Fruit fly (Drosophila melanogaster) whole organism, pupa: Measurements from ENCODE around the gene BBS8.

Experiments
- CG15710 ChIP-seq: fragments of 200-800 bp; sonication (Bioruptor generic); optimal IDR thresholded peaks from 2 replicates; lab custom pipeline; 2018; ENCODE audit warnings: missing biosample characterization, mild to moderate bottlenecking, missing genetic modification characterization, moderate library complexity
- CG8159 ChIP-seq: fragments of 200-800 bp; sonication (Bioruptor generic); optimal IDR thresholded peaks from 3 replicates; lab custom pipeline; 2018; ENCODE audit warnings: missing biosample characterization, mild to moderate bottlenecking, missing genetic modification characterization, moderate library complexity
- Snoo ChIP-seq: fragments of 200-800 bp; sonication (Bioruptor generic); optimal IDR thresholded peaks from 3 replicates; lab custom pipeline; 2017; ENCODE audit warnings: missing biosample characterization, mild to moderate bottlenecking, missing genetic modification characterization, inconsistent platforms
- gl ChIP-seq: fragments of 200-800 bp; sonication (Bioruptor generic); optimal IDR thresholded peaks from 2 replicates; lab custom pipeline; 2018; ENCODE audit warnings: missing biosample characterization, mild to moderate bottlenecking, missing genetic modification characterization

- TF ChIP-seq CG8159 (tag; lab: Kevin White, UChicago) (peak; percentile 45), CG15710 (peak; percentile 46), Snoo (tag; lab: Kevin White, UChicago) (peak; percentile 11), gl (peak; percentile 87)
Observed at dm6 chr2L:430820-431628, 8.4 kb downstream of the BBS8 start, which contains the start of gene ex.
